Worm (Caenorhabditis elegans) whole organism, early embryonic: Measurements from ENCODE around the gene gplb-1.

Source experiments
- B0310.2 ChIP-seq: sonication (generic microtip); optimal IDR thresholded peaks from 2 replicates; lab custom pipeline; 2016; ENCODE audit warnings: mild to moderate bottlenecking, missing genetic modification characterization, missing compliant biosample characterization
- F13C5.2 ChIP-seq: sonication (generic microtip); optimal IDR thresholded peaks from 2 replicates; lab custom pipeline; 2017; ENCODE audit warnings: mild to moderate bottlenecking, missing genetic modification characterization, inconsistent platforms, missing compliant biosample characterization
- aly-1 ChIP-seq: sonication (generic microtip); optimal IDR thresholded peaks from 2 replicates; lab custom pipeline; 2016; ENCODE audit warnings: missing genetic modification characterization, missing compliant biosample characterization
- ama-1 ChIP-seq: fragments of 150-350 bp; optimal IDR thresholded peaks from 2 replicates; lab custom pipeline; 2014
- ceh-13 ChIP-seq: fragments of 200-800 bp; sonication (Bioruptor generic); optimal IDR thresholded peaks from 2 replicates; lab custom pipeline; 2018; ENCODE audit warnings: mild to moderate bottlenecking, missing genetic modification characterization, missing compliant biosample characterization
- ceh-36 ChIP-seq: sonication (generic microtip); optimal IDR thresholded peaks from 2 replicates; lab custom pipeline; 2016; ENCODE audit warnings: missing genetic modification characterization, inconsistent platforms, missing compliant biosample characterization
- ets-7 ChIP-seq: sonication (generic microtip); optimal IDR thresholded peaks from 2 replicates; lab custom pipeline; 2016; ENCODE audit warnings: missing genotype, missing genetic modification characterization, missing compliant biosample characterization
- flt-1 ChIP-seq: fragments of 200-800 bp; sonication (Bioruptor generic); IDR thresholded peaks from 2 replicates; pipeline ENCODE4 v1.3.6; 2022; ENCODE audit warnings: missing genetic modification characterization, missing compliant biosample characterization
- hmbx-1 ChIP-seq: sonication (generic microtip); optimal IDR thresholded peaks from 2 replicates; lab custom pipeline; 2016; ENCODE audit warnings: mild to moderate bottlenecking, missing genetic modification characterization, missing compliant biosample characterization
- hmg-4 ChIP-seq: fragments of 200-800 bp; sonication (Bioruptor generic); optimal IDR thresholded peaks from 2 replicates; lab custom pipeline; 2018; ENCODE audit warnings: mild to moderate bottlenecking, missing genetic modification characterization, missing compliant biosample characterization
- hnd-1 ChIP-seq: sonication (generic microtip); optimal IDR thresholded peaks from 2 replicates; lab custom pipeline; 2016; ENCODE audit warnings: missing genetic modification characterization, missing compliant biosample characterization
- pes-1 ChIP-seq: fragments of 200-800 bp; sonication (Bioruptor generic); IDR thresholded peaks from 2 replicates; pipeline ENCODE4 v1.3.6; 2022; ENCODE audit warnings: missing genetic modification reagents, missing genetic modification characterization, missing compliant biosample characterization
- scrt-1 ChIP-seq: fragments of 200-800 bp; sonication (Bioruptor generic); IDR thresholded peaks from 2 replicates; pipeline ENCODE4 v1.3.6; 2022; ENCODE audit warnings: missing genetic modification characterization, missing compliant biosample characterization
- sea-1 ChIP-seq: fragments of 200-800 bp; sonication (Bioruptor generic); conservative IDR thresholded peaks from 2 replicates; pipeline ENCODE4 v1.3.6; 2022; ENCODE audit warnings: missing genetic modification characterization, missing compliant biosample characterization
- tbx-11 ChIP-seq: fragments of 200-800 bp; sonication (Bioruptor generic); IDR thresholded peaks from 2 replicates; pipeline ENCODE4 v1.3.6; 2022; ENCODE audit warnings: missing genetic modification characterization, missing compliant biosample characterization
- tbx-37 ChIP-seq: fragments of 200-800 bp; sonication (Bioruptor generic); conservative IDR thresholded peaks from 2 replicates; pipeline ENCODE4 v1.3.6; 2022; ENCODE audit warnings: missing genetic modification reagents, missing genetic modification characterization, missing compliant biosample characterization
- tra-4 ChIP-seq: sonication (generic microtip); optimal IDR thresholded peaks from 2 replicates; lab custom pipeline; 2017; ENCODE audit warnings: missing genetic modification characterization, missing compliant biosample characterization

The gplb-1 gene

DNA sequence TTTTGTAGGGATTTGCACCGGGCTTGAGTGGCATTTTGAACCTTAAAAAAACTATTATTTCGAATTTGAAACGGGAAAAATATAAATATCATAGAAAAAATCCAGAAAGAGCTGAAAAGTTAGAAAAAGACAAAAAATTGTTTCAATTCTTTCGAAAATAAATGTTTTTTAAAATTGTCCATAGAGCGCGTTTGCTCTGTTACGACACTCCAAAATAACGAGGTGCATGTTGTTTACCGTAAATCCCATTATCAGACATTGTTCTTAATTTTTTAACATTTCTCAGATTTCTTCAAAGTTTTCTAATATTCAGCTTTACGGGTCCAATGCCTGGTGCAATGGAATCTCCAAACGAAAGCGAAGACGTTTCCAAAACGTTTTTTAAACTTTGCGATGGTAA, 9.0 kb downstream of the gplb-1 start, which contains the start of the genes dnj-22 and natc-1:
TSS of gene dnj-22 (minus strand) at position 47 of the 400 bp plus-strand sequence.
TSS of gene natc-1 (plus strand) at position 286 of the 400 bp plus-strand sequence.
- TF ChIP-seq tbx-37: no peak
- TF ChIP-seq ceh-36 (tag; lab: Kevin White, UChicago): no peak
- no peak for TF ChIP-seq hmg-4 (GFP tag; lab: Kevin White, UChicago)
- TF ChIP-seq pes-1 (GFP tag; lab: Robert Waterston, UW): no peak
- TF ChIP-seq flt-1: no peak
- peak; percentile 36 for TF ChIP-seq F13C5.2
- TF ChIP-seq ceh-13 (GFP tag; lab: Kevin White, UChicago): no peak
- no peak for TF ChIP-seq hmbx-1 (tag; lab: Kevin White, UChicago)

DNA sequence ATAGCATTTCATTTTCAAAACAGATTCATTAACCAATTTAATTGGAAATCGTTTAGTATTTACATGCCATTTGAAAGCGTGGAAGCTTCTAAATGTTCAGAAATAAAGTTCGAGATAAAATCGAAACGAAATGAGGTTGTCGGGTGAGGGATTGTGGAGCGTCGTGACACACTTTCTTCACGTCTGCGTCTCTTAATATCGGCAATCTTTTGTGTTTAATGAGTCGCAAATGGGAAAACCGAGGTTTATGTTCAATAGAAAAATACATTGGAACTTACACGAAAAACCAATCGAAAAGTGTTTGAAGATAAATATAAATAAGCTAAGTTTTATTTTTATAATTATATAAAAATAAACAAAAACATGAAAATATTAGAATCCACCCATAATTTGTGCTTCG, 10.2 kb downstream of the gplb-1 start:
- no peak for TF ChIP-seq hnd-1
- TF ChIP-seq tra-4: no peak
- no peak for TF ChIP-seq flt-1
- no peak for TF ChIP-seq aly-1 (tag; lab: Kevin White, UChicago)
- TF ChIP-seq B0310.2 (tag; lab: Kevin White, UChicago): no peak
- no peak for TF ChIP-seq ceh-36 (tag; lab: Kevin White, UChicago)
- no peak for TF ChIP-seq pes-1 (GFP tag; lab: Robert Waterston, UW)
- TF ChIP-seq scrt-1: no peak
- TF ChIP-seq F13C5.2: no peak
- TF ChIP-seq ama-1 (lab: Kevin White, UChicago): no peak
- no peak for TF ChIP-seq ceh-13 (GFP tag; lab: Kevin White, UChicago)
- no peak for TF ChIP-seq hmg-4 (GFP tag; lab: Kevin White, UChicago)
- TF ChIP-seq sea-1: no peak
- TF ChIP-seq ets-7 (tag; lab: Kevin White, UChicago): no peak
- no peak for TF ChIP-seq hmbx-1 (tag; lab: Kevin White, UChicago)
- TF ChIP-seq tbx-37: no peak

DNA sequence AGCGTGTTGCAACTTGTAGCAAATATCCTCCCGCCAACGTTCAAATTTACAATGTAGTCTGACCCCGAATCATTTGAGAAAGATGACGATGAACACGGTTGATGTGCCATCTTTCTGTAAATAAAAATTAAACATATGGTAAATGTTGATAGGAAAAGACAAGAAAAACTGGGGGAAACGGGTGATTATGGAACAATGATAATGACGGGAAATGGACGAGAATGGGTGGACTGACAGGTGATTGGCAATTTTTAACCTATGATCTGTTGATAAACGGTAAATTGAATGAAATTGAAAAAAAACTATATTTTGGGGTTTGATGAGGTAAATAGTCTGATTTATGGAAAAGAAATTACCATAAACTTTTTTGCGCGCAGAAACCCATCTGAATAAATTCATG, 10.7 kb downstream of the gplb-1 start, which contains the start of gene T23B12.6:
TSS of gene T23B12.6 (minus strand) at position 114 of the 400 bp plus-strand sequence.
- no peak for TF ChIP-seq hnd-1
- no peak for TF ChIP-seq tra-4
- no peak for TF ChIP-seq B0310.2 (tag; lab: Kevin White, UChicago)
- TF ChIP-seq tbx-37: no peak
- no peak for TF ChIP-seq hmg-4 (GFP tag; lab: Kevin White, UChicago)
- no peak for TF ChIP-seq ama-1 (lab: Kevin White, UChicago)
- no peak for TF ChIP-seq scrt-1
- TF ChIP-seq ceh-13 (GFP tag; lab: Kevin White, UChicago): no peak

DNA sequence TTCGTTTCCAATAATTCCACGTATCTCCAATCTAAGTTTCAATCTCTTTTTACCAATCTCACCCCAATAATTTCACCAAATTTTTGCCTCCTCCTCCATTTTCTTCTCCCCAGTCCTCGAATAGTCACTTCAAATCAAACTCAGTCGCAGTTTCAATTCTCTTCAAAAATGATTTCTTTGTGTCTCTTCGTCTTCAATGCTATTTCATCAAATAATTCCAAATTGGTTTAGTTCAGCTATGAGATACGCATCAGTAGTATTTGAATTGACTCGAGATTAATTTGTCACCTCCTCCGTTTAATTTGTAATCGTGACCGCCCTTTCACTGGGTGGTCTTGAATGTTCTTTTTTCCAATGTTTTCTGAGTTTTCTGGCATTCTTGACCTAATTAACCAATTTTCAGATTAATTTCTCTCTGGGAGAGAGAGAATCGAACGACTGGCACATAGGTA, 16.0 kb downstream of the gplb-1 start, which contains the start of gene T23B12.11:
TSS of gene T23B12.11 (plus strand) at position 402 of the 452 bp plus-strand sequence.
- no peak for TF ChIP-seq sea-1

DNA sequence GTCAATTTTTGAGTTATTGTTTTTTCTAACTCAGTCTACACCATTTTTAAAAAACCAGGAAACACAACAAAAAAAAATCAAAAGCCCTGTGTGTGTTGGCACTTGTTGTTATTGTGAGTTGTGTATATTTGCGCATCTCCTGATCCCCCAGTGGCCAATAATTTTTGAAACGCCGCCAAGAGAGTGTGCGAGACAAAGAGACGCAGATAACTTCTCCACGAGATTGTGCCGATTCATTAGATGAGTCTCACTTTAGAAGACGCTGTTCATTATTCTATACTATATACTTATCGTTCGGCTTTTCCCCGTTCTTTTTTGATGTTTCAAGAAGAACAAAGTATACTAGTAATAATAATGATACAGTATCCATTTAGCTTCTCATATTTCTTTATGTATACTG, 20.4 kb downstream of the gplb-1 start:
- no peak for TF ChIP-seq tbx-37
- TF ChIP-seq hmg-4 (GFP tag; lab: Kevin White, UChicago): no peak

DNA sequence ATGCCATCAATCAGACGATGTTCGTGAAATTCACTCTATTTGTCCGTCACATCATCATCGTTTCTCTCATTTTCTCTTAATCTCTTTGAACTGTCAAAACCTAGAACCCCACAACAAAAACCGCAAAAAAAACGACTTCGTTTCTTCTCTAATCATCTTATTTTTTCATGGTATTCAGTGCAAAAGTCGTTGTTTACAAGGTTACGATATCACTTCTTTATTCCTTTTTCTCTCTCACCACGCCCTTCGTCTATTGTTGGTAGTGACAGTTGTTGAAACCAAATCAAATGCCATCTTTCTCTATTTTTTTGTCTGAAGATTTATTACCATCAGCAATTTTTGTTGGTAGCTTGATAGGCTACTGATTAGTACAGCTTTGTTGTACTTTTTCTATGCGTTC, 21.8 kb downstream of the gplb-1 start:
- no peak for TF ChIP-seq pes-1 (GFP tag; lab: Robert Waterston, UW)
- TF ChIP-seq hmbx-1 (tag; lab: Kevin White, UChicago): no peak
- no peak for TF ChIP-seq sea-1
- no peak for TF ChIP-seq flt-1
- no peak for TF ChIP-seq hmg-4 (GFP tag; lab: Kevin White, UChicago)
- no peak for TF ChIP-seq hnd-1
- TF ChIP-seq ceh-13 (GFP tag; lab: Kevin White, UChicago): no peak
- TF ChIP-seq ama-1 (lab: Kevin White, UChicago): no peak
- no peak for TF ChIP-seq scrt-1
- TF ChIP-seq aly-1 (tag; lab: Kevin White, UChicago): no peak
- TF ChIP-seq B0310.2 (tag; lab: Kevin White, UChicago): no peak
- no peak for TF ChIP-seq tbx-37
- no peak for TF ChIP-seq tbx-11 (GFP tag; lab: Robert Waterston, UW)
- TF ChIP-seq tra-4: no peak
- no peak for TF ChIP-seq F13C5.2
- TF ChIP-seq ceh-36 (tag; lab: Kevin White, UChicago): no peak
- no peak for TF ChIP-seq ets-7 (tag; lab: Kevin White, UChicago)

DNA sequence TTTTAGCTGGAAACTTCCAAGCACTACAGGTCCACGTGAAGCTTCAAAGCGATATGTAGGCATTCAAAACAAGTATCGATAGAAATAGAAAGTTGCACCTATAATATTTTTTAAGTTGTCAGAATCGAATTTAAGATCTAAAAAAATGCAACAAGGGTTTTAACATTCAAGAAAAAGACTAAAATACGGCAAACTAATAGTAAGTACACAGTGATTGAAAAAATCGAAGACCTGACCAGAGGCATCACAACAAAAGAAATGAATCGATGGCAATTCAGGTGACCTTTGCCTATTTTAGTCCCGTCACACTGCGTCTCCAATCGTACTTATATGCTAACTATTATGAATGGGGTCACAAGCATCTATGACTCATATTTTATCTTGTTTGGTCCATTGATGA, 23.1 kb downstream of the gplb-1 start, which contains the start of gene T23B12.5:
TSS of gene T23B12.5 (minus strand) at position 101 of the 400 bp plus-strand sequence.
- no peak for TF ChIP-seq tbx-37
- TF ChIP-seq hnd-1: no peak
- no peak for TF ChIP-seq aly-1 (tag; lab: Kevin White, UChicago)
- TF ChIP-seq hmbx-1 (tag; lab: Kevin White, UChicago): no peak
- no peak for TF ChIP-seq tra-4
- TF ChIP-seq ets-7 (tag; lab: Kevin White, UChicago): no peak
- no peak for TF ChIP-seq ceh-36 (tag; lab: Kevin White, UChicago)
- TF ChIP-seq hmg-4 (GFP tag; lab: Kevin White, UChicago): no peak
- no peak for TF ChIP-seq tbx-11 (GFP tag; lab: Robert Waterston, UW)
- TF ChIP-seq flt-1: no peak
- TF ChIP-seq sea-1: no peak
- no peak for TF ChIP-seq pes-1 (GFP tag; lab: Robert Waterston, UW)
- no peak for TF ChIP-seq ama-1 (lab: Kevin White, UChicago)
- TF ChIP-seq scrt-1: no peak
- TF ChIP-seq ceh-13 (GFP tag; lab: Kevin White, UChicago): no peak
- TF ChIP-seq F13C5.2: no peak
- no peak for TF ChIP-seq B0310.2 (tag; lab: Kevin White, UChicago)

DNA sequence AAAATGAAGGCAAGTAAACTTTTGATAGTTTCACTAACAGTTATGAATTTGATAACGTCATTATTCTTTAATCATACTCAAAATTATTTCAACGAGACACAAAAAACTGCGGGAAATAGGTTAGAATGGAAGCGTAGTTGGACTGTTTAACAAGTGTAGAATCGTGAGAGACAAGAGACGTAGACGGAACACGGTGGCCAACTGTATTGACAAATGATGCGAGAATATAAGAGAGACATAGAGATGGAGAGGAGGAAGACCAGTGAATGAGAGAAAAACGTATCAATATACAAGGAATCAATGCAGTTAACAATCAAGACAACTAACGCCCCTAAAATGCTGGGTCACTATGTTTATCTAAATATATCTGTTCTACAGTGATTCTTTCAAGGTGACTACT, 25.4 kb downstream of the gplb-1 start:
- no peak for TF ChIP-seq tbx-11 (GFP tag; lab: Robert Waterston, UW)
- no peak for TF ChIP-seq F13C5.2
- no peak for TF ChIP-seq sea-1
- no peak for TF ChIP-seq flt-1
- TF ChIP-seq hmg-4 (GFP tag; lab: Kevin White, UChicago): no peak
- no peak for TF ChIP-seq pes-1 (GFP tag; lab: Robert Waterston, UW)
- TF ChIP-seq tra-4: no peak
- TF ChIP-seq tbx-37: no peak
- no peak for TF ChIP-seq ets-7 (tag; lab: Kevin White, UChicago)
- TF ChIP-seq scrt-1: no peak
- no peak for TF ChIP-seq ceh-36 (tag; lab: Kevin White, UChicago)
- TF ChIP-seq B0310.2 (tag; lab: Kevin White, UChicago): no peak
- TF ChIP-seq hnd-1: no peak
- no peak for TF ChIP-seq hmbx-1 (tag; lab: Kevin White, UChicago)
- no peak for TF ChIP-seq aly-1 (tag; lab: Kevin White, UChicago)
- TF ChIP-seq ama-1 (lab: Kevin White, UChicago): no peak
